Worm (Caenorhabditis elegans): ENCODE measurements around the gene try-13.

DNA sequence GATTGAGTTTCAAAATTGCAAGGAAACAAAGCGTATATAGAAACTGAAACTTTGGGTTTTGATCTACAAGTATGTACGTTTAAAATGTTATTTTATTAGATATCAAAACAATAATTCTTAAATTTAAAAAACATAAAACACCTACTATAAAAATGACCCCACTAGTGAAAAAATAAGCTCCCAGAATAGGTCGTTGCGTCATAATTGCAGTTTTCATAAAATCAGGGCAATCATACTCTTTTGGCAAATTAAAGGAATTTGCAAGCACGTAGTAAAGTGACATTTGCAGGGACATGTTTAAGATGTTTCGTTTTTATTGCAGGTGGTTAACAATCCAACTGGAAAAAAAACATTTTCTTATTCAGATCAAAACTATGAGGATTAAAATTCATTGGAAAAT, 31.4 kb upstream of the try-13 start, which contains the start of gene srt-6:
- no peak for TF ChIP-seq lin-39 (tag; optimal IDR thresholded peaks at IDR 0.05)
- TF ChIP-seq nhr-237 (tag; optimal IDR thresholded peaks at IDR 0.05), result no peak
- no peak for TF ChIP-seq fkh-10 (GFP tag; optimal IDR thresholded peaks at IDR 0.05)
- no peak for TF ChIP-seq saeg-2 (GFP tag; IDR thresholded peaks at IDR 0.05)
- TF ChIP-seq lir-3 (tag; optimal IDR thresholded peaks at IDR 0.05), result no peak
- no peak for TF ChIP-seq zfp-2 (tag; optimal IDR thresholded peaks at IDR 0.05)
- TF ChIP-seq pha-4 (GFP tag; IDR thresholded peaks at IDR 0.05), result no peak
- no peak for TF ChIP-seq pha-4 (tag; optimal IDR thresholded peaks at IDR 0.05)
- no peak for TF ChIP-seq nhr-41 (GFP tag; IDR thresholded peaks at IDR 0.05)
- TF ChIP-seq egl-27 (tag; optimal IDR thresholded peaks at IDR 0.05), result no peak
- no peak for TF ChIP-seq arid-1 (GFP tag; conservative IDR thresholded peaks at IDR 0.05)
- TF ChIP-seq dve-1 (tag; optimal IDR thresholded peaks at IDR 0.05; ENCODE audit: insufficient read depth), result no peak
- no peak for TF ChIP-seq ama-1 (optimal IDR thresholded peaks at IDR 0.05)
- no peak for TF ChIP-seq snpc-4 (tag; optimal IDR thresholded peaks at IDR 0.05)
